Fruit fly (Drosophila melanogaster): ENCODE data around the gene Best1.

DNA sequence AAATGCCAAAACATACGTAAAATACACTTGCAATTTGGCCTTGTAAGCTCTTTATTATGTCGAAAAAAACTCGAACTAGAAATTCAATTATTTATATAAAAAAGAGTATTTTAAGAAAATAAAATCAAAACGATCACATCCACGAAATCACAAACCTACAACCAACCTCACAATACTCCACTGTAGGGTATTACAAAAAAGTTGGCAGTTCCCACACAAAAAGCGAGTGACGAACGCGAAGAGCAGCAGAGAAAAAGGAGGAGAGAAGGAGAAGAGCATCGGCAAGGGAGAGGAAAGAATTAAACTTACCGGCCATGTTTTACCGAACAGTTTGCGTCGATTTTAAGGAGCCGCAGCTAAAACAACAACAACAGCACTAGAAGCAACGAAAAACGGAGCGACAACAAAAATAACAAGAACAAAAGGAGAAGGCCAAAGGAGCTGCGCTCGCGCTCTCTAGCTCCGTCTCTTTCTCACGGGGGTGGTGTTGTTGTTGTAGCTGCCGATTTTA lies 37.3 kb downstream of the Best1 start:
- no peak for TF ChIP-seq spab (GFP tag; optimal IDR thresholded peaks at IDR 0.05)
- no peak for TF ChIP-seq Hr39 (GFP tag; optimal IDR thresholded peaks at IDR 0.05)
- peak; percentile 30 for TF ChIP-seq lz (GFP tag; optimal IDR thresholded peaks at IDR 0.05)
- no peak for TF ChIP-seq CG9139 (GFP tag; optimal IDR thresholded peaks at IDR 0.05)
- TF ChIP-seq CG11762 (GFP tag; optimal IDR thresholded peaks at IDR 0.05; ENCODE audit: insufficient read depth): no peak
- TF ChIP-seq Sox102F (GFP tag; optimal IDR thresholded peaks at IDR 0.05): peak; percentile 55
- TF ChIP-seq Ets96B (tag; optimal IDR thresholded peaks at IDR 0.05): peak; percentile 12
- peak; percentile 45 for TF ChIP-seq OdsH (GFP tag; optimal IDR thresholded peaks at IDR 0.05)
- peak in 1 of 2 experiments; percentile 37 for TF ChIP-seq ss (GFP tag; optimal IDR thresholded peaks at IDR 0.05)
- TF ChIP-seq CG6276 (GFP tag; optimal IDR thresholded peaks at IDR 0.05): peak; percentile 15
- TF ChIP-seq Blimp-1 (GFP tag; optimal IDR thresholded peaks at IDR 0.05): no peak
- TF ChIP-seq acj6 (GFP tag; optimal IDR thresholded peaks at IDR 0.05): peak; percentile 53
- no peak for TF ChIP-seq dac (GFP tag; optimal IDR thresholded peaks at IDR 0.05)

All from whole organism, prepupa.